Worm (Caenorhabditis elegans) whole organism, mixed stage, embryonic: ENCODE data around the gene osm-12.

Experiments used
- M03D4.4 ChIP-seq: sonication (generic microtip); optimal IDR thresholded peaks from 2 replicates; lab custom pipeline; 2017; ENCODE audit warnings: mild to moderate bottlenecking, missing genetic modification characterization, missing compliant biosample characterization
- bed-3 ChIP-seq: fragments of 200-800 bp; sonication (Bioruptor generic); optimal IDR thresholded peaks from 3 replicates; lab custom pipeline; 2018; ENCODE audit warnings: mild to moderate bottlenecking, missing genetic modification characterization, moderate library complexity, missing compliant biosample characterization
- blmp-1 ChIP-seq: fragments of 150-350 bp; optimal IDR thresholded peaks from 2 replicates; lab custom pipeline; 2014; ENCODE audit warnings: missing biosample characterization, missing genetic modification characterization
- ceh-39 ChIP-seq: fragments of 150-350 bp; optimal IDR thresholded peaks from 2 replicates; lab custom pipeline; 2014; ENCODE audit warnings: missing biosample characterization, missing genetic modification characterization
- ceh-43 ChIP-seq: fragments of 200-800 bp; sonication (Bioruptor generic); optimal IDR thresholded peaks from 2 replicates; lab custom pipeline; 2018; ENCODE audit warnings: mild to moderate bottlenecking, missing genetic modification characterization, moderate library complexity, missing compliant biosample characterization
- ceh-83 ChIP-seq: fragments of 200-800 bp; sonication (Bioruptor generic); optimal IDR thresholded peaks from 2 replicates; lab custom pipeline; 2018; ENCODE audit warnings: mild to moderate bottlenecking, missing genetic modification characterization, missing compliant biosample characterization
- ces-1 ChIP-seq: fragments of 150-350 bp; optimal IDR thresholded peaks from 2 replicates; lab custom pipeline; 2014; ENCODE audit warnings: missing biosample characterization, missing genetic modification reagents, missing genetic modification characterization
- cnd-1 ChIP-seq: fragments of 200-800 bp; sonication (Bioruptor generic); optimal IDR thresholded peaks from 2 replicates; lab custom pipeline; 2018; ENCODE audit warnings: mild to moderate bottlenecking, missing genetic modification characterization, missing compliant biosample characterization
- drap-1 ChIP-seq: fragments of 200-800 bp; sonication (Bioruptor generic); optimal IDR thresholded peaks from 3 replicates; lab custom pipeline; 2018; ENCODE audit warnings: mild to moderate bottlenecking, missing genetic modification characterization, missing compliant biosample characterization
- elt-1 ChIP-seq: sonication (generic microtip); optimal IDR thresholded peaks from 2 replicates; lab custom pipeline; 2017; ENCODE audit warnings: missing genetic modification characterization, mild to moderate bottlenecking, missing compliant biosample characterization, antibody characterized with exemption, moderate library complexity, borderline replicate concordance; ENCODE audit not compliant: insufficient read depth
- elt-3 ChIP-seq: fragments of 150-350 bp; optimal IDR thresholded peaks from 2 replicates; lab custom pipeline; 2014; ENCODE audit warnings: missing biosample characterization, missing genetic modification characterization
- flh-1 ChIP-seq: fragments of 200-800 bp; sonication (Bioruptor generic); optimal IDR thresholded peaks from 2 replicates; lab custom pipeline; 2018; ENCODE audit warnings: mild to moderate bottlenecking, missing genetic modification characterization, moderate library complexity, missing compliant biosample characterization
- ham-2 ChIP-seq: fragments of 200-800 bp; sonication (Bioruptor generic); optimal IDR thresholded peaks from 2 replicates; lab custom pipeline; 2018; ENCODE audit warnings: mild to moderate bottlenecking, missing genetic modification characterization, missing compliant biosample characterization
- hlh-1 ChIP-seq: fragments of 150-350 bp; optimal IDR thresholded peaks from 2 replicates; lab custom pipeline; 2014; ENCODE audit warnings: missing biosample characterization, missing genetic modification reagents, missing genetic modification characterization
- lin-13 ChIP-seq: fragments of 150-350 bp; optimal IDR thresholded peaks from 2 replicates; lab custom pipeline; 2014; ENCODE audit warnings: missing biosample characterization, missing genetic modification characterization
- lin-32 ChIP-seq: fragments of 200-800 bp; sonication (Bioruptor generic); optimal IDR thresholded peaks from 2 replicates; lab custom pipeline; 2018; ENCODE audit warnings: mild to moderate bottlenecking, missing genetic modification characterization, missing compliant biosample characterization
- lsy-2 ChIP-seq: fragments of 150-350 bp; optimal IDR thresholded peaks from 2 replicates; lab custom pipeline; 2014; ENCODE audit warnings: missing biosample characterization, missing genetic modification characterization
- mep-1 ChIP-seq: fragments of 150-350 bp; optimal IDR thresholded peaks from 2 replicates; lab custom pipeline; 2017; ENCODE audit warnings: missing biosample characterization, missing genetic modification reagents, missing genetic modification characterization, inconsistent platforms
- mls-2 ChIP-seq: sonication (generic microtip); optimal IDR thresholded peaks from 2 replicates; lab custom pipeline; 2016; ENCODE audit warnings: mild to moderate bottlenecking, missing genetic modification characterization, moderate library complexity, missing compliant biosample characterization
- nhr-12 ChIP-seq: fragments of 150-350 bp; optimal IDR thresholded peaks from 2 replicates; lab custom pipeline; 2014; ENCODE audit warnings: missing biosample characterization, missing genetic modification characterization
- nhr-2 ChIP-seq: fragments of 150-350 bp; optimal IDR thresholded peaks from 2 replicates; lab custom pipeline; 2014; ENCODE audit warnings: missing biosample characterization, missing genetic modification characterization
- nhr-237 ChIP-seq: fragments of 150-350 bp; optimal IDR thresholded peaks from 2 replicates; lab custom pipeline; 2014; ENCODE audit warnings: missing biosample characterization, missing genetic modification characterization
- nhr-28 ChIP-seq: fragments of 150-350 bp; optimal IDR thresholded peaks from 2 replicates; lab custom pipeline; 2014; ENCODE audit warnings: missing biosample characterization, missing genetic modification characterization
- sem-2 ChIP-seq: fragments of 200-800 bp; sonication (Bioruptor generic); optimal IDR thresholded peaks from 2 replicates; lab custom pipeline; 2018; ENCODE audit warnings: mild to moderate bottlenecking, missing genetic modification characterization, missing compliant biosample characterization
- snpc-4 ChIP-seq: fragments of 150-350 bp; optimal IDR thresholded peaks from 2 replicates; lab custom pipeline; 2014; ENCODE audit warnings: missing biosample characterization, missing genetic modification characterization
- sptf-1 ChIP-seq: sonication (generic microtip); optimal IDR thresholded peaks from 2 replicates; lab custom pipeline; 2017; ENCODE audit warnings: mild to moderate bottlenecking, missing genetic modification characterization, moderate library complexity, missing compliant biosample characterization
- tbx-8 ChIP-seq: fragments of 200-800 bp; sonication (Bioruptor generic); optimal IDR thresholded peaks from 2 replicates; lab custom pipeline; 2018; ENCODE audit warnings: mild to moderate bottlenecking, missing genetic modification characterization, moderate library complexity, missing compliant biosample characterization
- unc-120 ChIP-seq: sonication (generic microtip); optimal IDR thresholded peaks from 2 replicates; lab custom pipeline; 2017; ENCODE audit warnings: missing genetic modification characterization, missing compliant biosample characterization; ENCODE audit not compliant: poor library complexity, severe bottlenecking
- unc-39 ChIP-seq: fragments of 150-350 bp; optimal IDR thresholded peaks from 2 replicates; lab custom pipeline; 2014; ENCODE audit warnings: missing biosample characterization, missing genetic modification characterization
- unc-62 ChIP-seq: fragments of 150-350 bp; optimal IDR thresholded peaks from 2 replicates; lab custom pipeline; 2014; ENCODE audit warnings: missing biosample characterization, missing genetic modification reagents, missing genetic modification characterization
- zip-8 ChIP-seq: fragments of 150-350 bp; optimal IDR thresholded peaks from 2 replicates; lab custom pipeline; 2014; ENCODE audit warnings: missing biosample characterization, missing genetic modification characterization
- ztf-11 ChIP-seq: fragments of 150-350 bp; optimal IDR thresholded peaks from 2 replicates; lab custom pipeline; 2014; ENCODE audit warnings: missing biosample characterization, missing genetic modification characterization

Gene osm-12

ce11 chrIII:12160458-12160857, 41.9 kb downstream of the osm-12 start, which contains the start of gene Y75B8A.8:
Gene Y75B8A.8, plus strand, starts transcription at chrIII:12160758.
- TF ChIP-seq mls-2 (tag; lab: Kevin White, UChicago) (no peak), zip-8 (tag; lab: Kevin White, UChicago) (no peak), snpc-4 (no peak), nhr-237 (tag; lab: Kevin White, UChicago) (no peak), ceh-83 (GFP tag; lab: Kevin White, UChicago) (no peak), elt-1 (tag; lab: Kevin White, UChicago) (no peak), unc-62 (GFP tag; lab: Kevin White, UChicago) (no peak)
- TF ChIP-seq, all 35 proteins: peak for 0

- TF ChIP-seq ces-1 (GFP tag; lab: Kevin White, UChicago) = no peak
- no peak for TF ChIP-seq lsy-2 (tag; lab: Kevin White, UChicago)
- no peak for TF ChIP-seq ceh-43
- TF ChIP-seq elt-3 = no peak
- no peak for TF ChIP-seq blmp-1 (tag; lab: Kevin White, UChicago)
- no peak for TF ChIP-seq lin-13 (tag; lab: Kevin White, UChicago)
- no peak for TF ChIP-seq unc-62 (GFP tag; lab: Kevin White, UChicago)
- no peak for TF ChIP-seq ham-2 (GFP tag; lab: Kevin White, UChicago)
- no peak for TF ChIP-seq flh-1 (GFP tag; lab: Kevin White, UChicago)
- no peak for TF ChIP-seq mls-2 (tag; lab: Kevin White, UChicago)
- no peak for TF ChIP-seq drap-1
- TF ChIP-seq nhr-28 (tag; lab: Kevin White, UChicago) = no peak
- no peak for TF ChIP-seq snpc-4
- TF ChIP-seq tbx-8 (GFP tag; lab: Kevin White, UChicago) = no peak
- no peak for TF ChIP-seq lin-32
- no peak for TF ChIP-seq nhr-237 (tag; lab: Kevin White, UChicago)
Measured at ce11 chrIII:12159208-12159607, 43.1 kb downstream of the osm-12 start.

ce11 chrIII:12157576-12157975, 44.8 kb downstream of the osm-12 start:
- TF ChIP-seq unc-39 (tag; lab: Kevin White, UChicago) = no peak
- no peak for TF ChIP-seq mep-1
- TF ChIP-seq nhr-12 (tag; lab: Kevin White, UChicago) = no peak
- TF ChIP-seq sptf-1 (tag; lab: Kevin White, UChicago) = no peak
- no peak for TF ChIP-seq lsy-2 (tag; lab: Kevin White, UChicago)
- TF ChIP-seq snpc-4 = no peak
- no peak for TF ChIP-seq bed-3
- TF ChIP-seq zip-8 (tag; lab: Kevin White, UChicago) = no peak
- no peak for TF ChIP-seq ceh-83 (GFP tag; lab: Kevin White, UChicago)
- TF ChIP-seq drap-1 = no peak
- TF ChIP-seq unc-62 (GFP tag; lab: Kevin White, UChicago) = no peak
- TF ChIP-seq unc-120 (tag; lab: Kevin White, UChicago) = no peak
- TF ChIP-seq mls-2 (tag; lab: Kevin White, UChicago) = no peak
- no peak for TF ChIP-seq nhr-2
- TF ChIP-seq ceh-43 = no peak

ce11 chrIII:12156582-12156981, 45.8 kb downstream of the osm-12 start:
- TF ChIP-seq cnd-1 (tag; lab: Kevin White, UChicago) (no peak), unc-120 (tag; lab: Kevin White, UChicago) (no peak), nhr-237 (tag; lab: Kevin White, UChicago) (no peak), mls-2 (tag; lab: Kevin White, UChicago) (no peak), hlh-1 (tag; lab: Kevin White, UChicago) (no peak), M03D4.4 (tag; lab: Kevin White, UChicago) (no peak), ztf-11 (tag; lab: Kevin White, UChicago) (no peak), lsy-2 (tag; lab: Kevin White, UChicago) (no peak), lin-32 (no peak), nhr-12 (tag; lab: Kevin White, UChicago) (no peak), drap-1 (no peak), sem-2 (no peak), ces-1 (GFP tag; lab: Kevin White, UChicago) (no peak), mep-1 (no peak), elt-1 (tag; lab: Kevin White, UChicago) (no peak), bed-3 (no peak), ceh-43 (no peak), ceh-39 (tag; lab: Kevin White, UChicago) (no peak), ham-2 (GFP tag; lab: Kevin White, UChicago) (no peak), snpc-4 (no peak)
- TF ChIP-seq, all 35 proteins: peak for 0
